Fruit fly (Drosophila melanogaster): ENCODE measurements around the gene Gr10a.

The Gr10a gene

dm6 chrX:11370792-11371191 is 46.4 kb downstream of the Gr10a start:
- TF ChIP-seq noc (tag; optimal IDR thresholded peaks at IDR 0.05): no peak

- TF ChIP-seq noc (tag; optimal IDR thresholded peaks at IDR 0.05): no peak
These were observed 47.8 kb downstream of the Gr10a start, which contains the start of gene dlg1 for dm6 chrX:11369374-11369773. Gene dlg1, plus strand, starts transcription at chrX:11369665.

dm6 chrX:11367783-11368509 is 49.3 kb downstream of the Gr10a start, which contains the start of the genes hop and Tim8:
Gene hop, minus strand, starts transcription at chrX:11368098.
Gene Tim8, plus strand, starts transcription at chrX:11368445.
- no peak for TF ChIP-seq noc (tag; optimal IDR thresholded peaks at IDR 0.05)

All from whole organism, larva.